Worm (Caenorhabditis elegans) whole organism, L4 larva: ENCODE data around the gene lido-7.

ENCODE experiments used
- D1046.2 ChIP-seq: fragments of 200-800 bp; sonication (Bioruptor generic); IDR thresholded peaks from 2 replicates; pipeline ENCODE4 v1.3.6; 2022; ENCODE audit warnings: missing genetic modification characterization, missing compliant biosample characterization
- F49E8.2 ChIP-seq: sonication (generic microtip); optimal IDR thresholded peaks from 2 replicates; lab custom pipeline; 2016; ENCODE audit warnings: missing compliant biosample characterization, mild to moderate bottlenecking, missing genetic modification characterization, borderline replicate concordance
- ZK337.2 ChIP-seq: fragments of 200-800 bp; sonication (Bioruptor generic); IDR thresholded peaks from 2 replicates; pipeline ENCODE4 v1.3.6; 2022; ENCODE audit warnings: missing genetic modification reagents, missing genetic modification characterization, missing compliant biosample characterization
- ZK546.5 ChIP-seq, 2 experiments: sonication (generic microtip); optimal IDR thresholded peaks; 2 replicates each; lab custom pipeline; 2017; ENCODE audit warnings: missing biosample characterization in 2 of 2, missing genetic modification characterization in 2 of 2
- aha-1 ChIP-seq: fragments of 150-350 bp; peaks from one replicate; lab custom pipeline; 2014; ENCODE audit warnings: missing biosample characterization, missing genetic modification characterization
- aly-2 ChIP-seq: sonication (generic microtip); optimal IDR thresholded peaks from 2 replicates; lab custom pipeline; 2018; ENCODE audit warnings: missing biosample characterization, missing genetic modification characterization
- ceh-20 ChIP-seq: fragments of 200-800 bp; sonication (Bioruptor generic); IDR thresholded peaks from 2 replicates; pipeline ENCODE4 v1.3.6; 2022; ENCODE audit warnings: missing genetic modification reagents, missing genetic modification characterization, missing compliant biosample characterization
- cey-2 ChIP-seq: sonication (generic microtip); optimal IDR thresholded peaks from 3 replicates; lab custom pipeline; 2017; ENCODE audit warnings: missing genetic modification characterization, mild to moderate bottlenecking, missing compliant biosample characterization, antibody characterized with exemption, borderline replicate concordance; ENCODE audit not compliant: insufficient read depth
- daf-19 ChIP-seq: fragments of 200-800 bp; sonication (Bioruptor generic); conservative IDR thresholded peaks from 2 replicates; pipeline ENCODE4 v1.3.6; 2022; ENCODE audit warnings: missing genetic modification characterization, missing compliant biosample characterization
- daf-8 ChIP-seq: fragments of 200-800 bp; sonication (Bioruptor generic); IDR thresholded peaks from 2 replicates; pipeline ENCODE4 v1.3.6; 2022; ENCODE audit warnings: missing genetic modification characterization, missing compliant biosample characterization
- dmd-6 ChIP-seq: fragments of 200-800 bp; sonication (Bioruptor generic); IDR thresholded peaks from 2 replicates; pipeline ENCODE4 v1.3.6; 2022; ENCODE audit warnings: missing genetic modification reagents, missing genetic modification characterization, missing compliant biosample characterization
- dmd-9 ChIP-seq: fragments of 200-800 bp; sonication (Bioruptor generic); IDR thresholded peaks from 2 replicates; pipeline ENCODE4 v1.3.6; 2022; ENCODE audit warnings: missing genetic modification reagents, missing genetic modification characterization, missing compliant biosample characterization
- hif-1 ChIP-seq, 2 experiments: sonication (generic microtip); optimal IDR thresholded peaks; 2 replicates each; lab custom pipeline; 2016 to 2017; ENCODE audit warnings: missing compliant biosample characterization in 2 of 2, missing genetic modification characterization in 2 of 2, missing genetic modification reagents in 2 of 2, missing genotype in 2 of 2, mild to moderate bottlenecking in 1 of 2
- hlh-11 ChIP-seq: fragments of 200-800 bp; sonication (Bioruptor generic); optimal IDR thresholded peaks from 2 replicates; lab custom pipeline; 2018; ENCODE audit warnings: mild to moderate bottlenecking, missing genetic modification characterization, missing compliant biosample characterization
- hlh-30 ChIP-seq: sonication (generic microtip); optimal IDR thresholded peaks from 2 replicates; lab custom pipeline; 2017; ENCODE audit warnings: antibody characterized with exemption, mild to moderate bottlenecking, missing genetic modification characterization, missing compliant biosample characterization; ENCODE audit not compliant: insufficient read depth
- hmg-1.1 ChIP-seq: fragments of 200-800 bp; sonication (Bioruptor generic); IDR thresholded peaks from 2 replicates; pipeline ENCODE4 v1.3.6; 2022; ENCODE audit warnings: missing genetic modification reagents, missing genetic modification characterization, missing compliant biosample characterization
- mes-2 ChIP-seq: sonication (generic microtip); optimal IDR thresholded peaks from 2 replicates; lab custom pipeline; 2016; ENCODE audit warnings: missing genotype, mild to moderate bottlenecking, missing genetic modification characterization, missing compliant biosample characterization; ENCODE audit not compliant: poor library complexity, severe bottlenecking
- nhr-102 ChIP-seq: sonication (generic microtip); optimal IDR thresholded peaks from 2 replicates; lab custom pipeline; 2016; ENCODE audit warnings: mild to moderate bottlenecking, missing genetic modification characterization, moderate library complexity, missing compliant biosample characterization
- nhr-111 ChIP-seq: fragments of 200-800 bp; sonication (Bioruptor generic); optimal IDR thresholded peaks from 2 replicates; lab custom pipeline; 2018; ENCODE audit warnings: mild to moderate bottlenecking, missing genetic modification characterization, missing compliant biosample characterization
- nhr-237 ChIP-seq: sonication (generic microtip); optimal IDR thresholded peaks from 2 replicates; lab custom pipeline; 2017; ENCODE audit warnings: missing biosample characterization, missing genetic modification characterization
- nhr-6 ChIP-seq: fragments of 150-350 bp; optimal IDR thresholded peaks from 2 replicates; lab custom pipeline; 2014; ENCODE audit warnings: missing biosample characterization, missing genetic modification characterization
- nhr-77 ChIP-seq: fragments of 150-350 bp; optimal IDR thresholded peaks from 2 replicates; lab custom pipeline; 2014; ENCODE audit warnings: missing biosample characterization, missing genetic modification characterization
- pqm-1 ChIP-seq: sonication (generic microtip); optimal IDR thresholded peaks from 2 replicates; lab custom pipeline; 2017; ENCODE audit warnings: missing biosample characterization, missing genetic modification characterization
- sdz-12 ChIP-seq: fragments of 200-800 bp; sonication (Bioruptor generic); optimal IDR thresholded peaks from 2 replicates; lab custom pipeline; 2018; ENCODE audit warnings: mild to moderate bottlenecking, missing genetic modification characterization, missing compliant biosample characterization
- set-16 ChIP-seq: fragments of 200-800 bp; sonication (Bioruptor generic); IDR thresholded peaks from 2 replicates; pipeline ENCODE4 v1.3.6; 2022; ENCODE audit warnings: missing genetic modification reagents, missing genetic modification characterization, missing compliant biosample characterization
- snpc-1.2 ChIP-seq: fragments of 200-800 bp; sonication (Bioruptor generic); IDR thresholded peaks from 2 replicates; pipeline ENCODE4 v1.3.6; 2022; ENCODE audit warnings: missing genetic modification reagents, missing genetic modification characterization, missing compliant biosample characterization
- tra-1 ChIP-seq: fragments of 200-800 bp; sonication (Bioruptor generic); IDR thresholded peaks from 2 replicates; pipeline ENCODE4 v1.3.6; 2022; ENCODE audit warnings: missing genetic modification reagents, missing genetic modification characterization, missing compliant biosample characterization
- unc-130 ChIP-seq: sonication (generic microtip); optimal IDR thresholded peaks from 2 replicates; lab custom pipeline; 2016; ENCODE audit warnings: missing genetic modification reagents, missing genetic modification characterization, missing compliant biosample characterization
- unc-62 ChIP-seq, 3 experiments: fragments of 150-350 bp in 1 of 3; sonication (generic microtip); optimal IDR thresholded peaks in 2 of 3; peaks in 1 of 3; 1 replicate in 1 of 3; 2 replicates in 2 of 3; lab custom pipeline; 2014 to 2017; ENCODE audit warnings: missing biosample characterization in 3 of 3, missing genetic modification characterization in 3 of 3, missing genetic modification reagents in 3 of 3, missing genotype in 1 of 3
- zfp-2 ChIP-seq: sonication (generic microtip); optimal IDR thresholded peaks from 2 replicates; lab custom pipeline; 2016; ENCODE audit warnings: mild to moderate bottlenecking, missing genetic modification characterization, missing compliant biosample characterization
- zip-2 ChIP-seq: fragments of 150-350 bp; optimal IDR thresholded peaks from 2 replicates; lab custom pipeline; 2014; ENCODE audit warnings: missing biosample characterization, missing genetic modification characterization

The lido-7 gene

ce11 chrII:2991555-2992083 lies 3.5 kb downstream of the lido-7 start, which contains the start of gene K08A2.2 (continued):
- TF ChIP-seq pqm-1 (tag; lab: Kevin White, UChicago) = no peak
- TF ChIP-seq dmd-9 (GFP tag; lab: Robert Waterston, UW) = peak; percentile 18; the same call in 1 of the 2 replicates
- no peak for TF ChIP-seq aly-2
- no peak for TF ChIP-seq daf-19
- no peak for TF ChIP-seq hlh-30 (tag; lab: Kevin White, UChicago)
- TF ChIP-seq nhr-77 = no peak
- TF ChIP-seq hmg-1.1 = no peak
- TF ChIP-seq ZK337.2 = 0 out of 2 replicates have a peak, but pooled peaks have one; percentile 34
- peak in 1 of 2 experiments; percentile 35 for TF ChIP-seq hif-1 (tag; optimal IDR thresholded peaks at IDR 0.05; lab: Kevin White, UChicago)
- peak; percentile 31 for TF ChIP-seq unc-130 (GFP tag; lab: Kevin White, UChicago)
- TF ChIP-seq snpc-1.2 = no peak
- no peak for TF ChIP-seq nhr-102 (tag; lab: Kevin White, UChicago)
- TF ChIP-seq F49E8.2 (tag; lab: Kevin White, UChicago) = no peak
- TF ChIP-seq nhr-237 (tag; lab: Kevin White, UChicago) = no peak
- TF ChIP-seq D1046.2 (GFP tag; lab: Robert Waterston, UW) = no peak
- TF ChIP-seq ZK546.5 (tag; optimal IDR thresholded peaks at IDR 0.05; lab: Kevin White, UChicago) = no peak
- no peak for TF ChIP-seq unc-62 (GFP tag; optimal IDR thresholded peaks at IDR 0.05 in 1 of 2; lab: Kevin White, UChicago)
- TF ChIP-seq unc-62 (tag; optimal IDR thresholded peaks at IDR 0.05; lab: Kevin White, UChicago) = no peak
- no peak for TF ChIP-seq sdz-12 (GFP tag; lab: Kevin White, UChicago)
- TF ChIP-seq mes-2 = peak; percentile 91
- no peak for TF ChIP-seq zip-2 (tag; lab: Kevin White, UChicago)
- no peak for TF ChIP-seq nhr-6 (tag; lab: Kevin White, UChicago)
- no peak for TF ChIP-seq zfp-2 (tag; lab: Kevin White, UChicago)

DNA sequence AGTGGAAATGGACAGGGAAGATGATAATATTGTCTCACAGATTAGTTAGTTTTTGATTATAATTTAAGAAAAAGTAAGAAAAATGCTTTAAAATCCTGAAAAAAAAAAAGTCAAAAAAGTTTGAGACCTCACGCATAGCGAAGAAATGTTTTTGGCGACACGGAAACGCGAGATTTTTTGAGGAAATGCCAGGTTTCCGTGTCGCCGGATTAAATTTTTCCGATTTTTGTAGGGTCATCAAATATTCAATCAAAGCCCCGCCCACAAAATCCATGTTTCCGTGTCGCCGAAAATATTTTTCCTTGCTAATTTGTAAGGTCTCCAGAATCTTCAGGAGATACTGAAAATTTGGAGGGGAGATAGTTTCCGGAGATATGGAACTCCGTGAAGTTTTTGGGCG lies 4.2 kb downstream of the lido-7 start:
- TF ChIP-seq hlh-11 (tag; lab: Kevin White, UChicago) (no peak), mes-2 (peak; percentile 53)

DNA sequence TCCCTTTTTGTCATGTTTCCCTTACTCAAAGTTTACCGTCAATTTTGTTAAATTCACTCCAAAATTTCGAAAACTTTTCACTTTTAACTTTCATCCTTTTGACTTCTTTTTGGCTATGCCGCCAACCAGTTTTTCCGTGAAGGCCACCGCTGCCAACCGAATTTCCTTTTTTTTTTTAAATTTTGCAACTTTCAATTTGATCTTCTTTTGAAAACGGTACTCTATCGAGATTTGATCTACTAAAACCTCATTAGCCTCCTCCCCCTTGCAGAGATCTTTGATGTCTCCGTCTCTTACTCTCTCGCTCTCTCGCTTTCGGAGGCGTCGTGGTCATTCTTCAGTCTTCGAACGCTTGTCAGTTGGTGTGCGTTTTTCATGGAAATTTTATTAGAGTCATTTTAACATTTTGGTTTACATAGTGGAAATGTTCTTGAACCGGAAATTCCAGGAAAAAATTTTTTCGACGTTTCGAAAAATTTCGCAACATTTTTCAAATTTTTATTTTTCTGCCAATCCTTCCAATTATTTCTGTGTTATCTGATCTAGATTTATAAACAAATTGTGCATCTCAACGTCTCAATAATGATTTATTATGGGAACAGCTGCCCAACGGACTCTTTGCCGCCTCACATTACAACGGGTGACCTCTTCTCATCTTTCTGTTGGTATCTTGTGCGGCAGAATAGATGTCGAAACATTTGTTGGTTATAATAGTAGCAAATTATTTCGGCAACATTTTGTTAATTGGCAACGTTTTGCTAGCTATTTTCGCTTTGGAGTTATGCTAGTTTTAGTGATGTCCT lies 6.7 kb downstream of the lido-7 start:
- TF ChIP-seq daf-8 (no peak), dmd-6 (GFP tag; lab: Robert Waterston, UW) (no peak), aha-1 (tag; lab: Kevin White, UChicago) (peak; percentile 77), set-16 (GFP tag; lab: Robert Waterston, UW) (no peak), dmd-9 (GFP tag; lab: Robert Waterston, UW) (no peak), cey-2 (tag; lab: Kevin White, UChicago) (no peak), hmg-1.1 (no peak), aly-2 (no peak), ceh-20 (GFP tag; lab: Robert Waterston, UW) (0 out of 2 replicates have a peak, but pooled peaks have one; percentile 10), nhr-111 (no peak), tra-1 (no peak)
- TF ChIP-seq, all 104 proteins: peak for 2

ce11 chrII:2996721-2997120 lies 8.6 kb downstream of the lido-7 start, which contains the start of gene lido-8:
TSS of gene lido-8 (plus strand) at chrII:2997021.
- TF ChIP-seq aha-1 (tag; lab: Kevin White, UChicago) = peak; percentile 52
- TF ChIP-seq snpc-1.2 = no peak
